Fruit fly (Drosophila melanogaster) whole organism, embryonic: ENCODE measurements around the gene CG14797.

Experiments
- Asciz ChIP-seq: fragments of 200-800 bp; sonication (Bioruptor generic); optimal IDR thresholded peaks from 2 replicates; lab custom pipeline; 2017; ENCODE audit warnings: missing biosample characterization, mild to moderate bottlenecking, missing genetic modification characterization, missing genetic modification reagents
- BEAF-32 ChIP-seq: fragments of 200-800 bp; sonication (Bioruptor generic); optimal IDR thresholded peaks from 3 replicates; lab custom pipeline; 2017; ENCODE audit warnings: missing biosample characterization, missing genetic modification characterization, mild to moderate bottlenecking, moderate library complexity, missing genetic modification reagents
- CG1024 ChIP-seq: fragments of 200-800 bp; sonication (Bioruptor generic); IDR thresholded peaks from 2 replicates; pipeline ENCODE4 v1.3.6; 2022; ENCODE audit warnings: missing biosample characterization, missing genetic modification characterization
- CG10543 ChIP-seq: fragments of 200-800 bp; sonication (Bioruptor generic); optimal IDR thresholded peaks from 3 replicates; lab custom pipeline; 2017; ENCODE audit warnings: missing biosample characterization, mild to moderate bottlenecking, missing genetic modification characterization, moderate library complexity
- CG11085 ChIP-seq: fragments of 200-800 bp; sonication (Bioruptor generic); IDR thresholded peaks from 2 replicates; pipeline ENCODE4 v1.3.6; 2022; ENCODE audit warnings: missing biosample characterization, missing genetic modification characterization
- CG12104 ChIP-seq: fragments of 200-800 bp; sonication (Bioruptor generic); optimal IDR thresholded peaks from 3 replicates; lab custom pipeline; 2016; ENCODE audit warnings: missing biosample characterization, missing genetic modification characterization
- CG14441 ChIP-seq: fragments of 200-800 bp; sonication (Bioruptor generic); IDR thresholded peaks from 2 replicates; pipeline ENCODE4 v1.3.6; 2022; ENCODE audit warnings: missing biosample characterization, missing genetic modification characterization
- CG14965 ChIP-seq: fragments of 200-800 bp; sonication (Bioruptor generic); optimal IDR thresholded peaks from 2 replicates; lab custom pipeline; 2016; ENCODE audit warnings: missing biosample characterization, missing genetic modification characterization, borderline replicate concordance
- CG15073 ChIP-seq: fragments of 200-800 bp; sonication (Bioruptor generic); optimal IDR thresholded peaks from 2 replicates; lab custom pipeline; 2016; ENCODE audit warnings: missing biosample characterization, missing genetic modification characterization
- CG15269 ChIP-seq: fragments of 200-800 bp; sonication (Bioruptor generic); optimal IDR thresholded peaks from 2 replicates; lab custom pipeline; 2018; ENCODE audit warnings: missing biosample characterization, mild to moderate bottlenecking, missing genetic modification characterization, moderate library complexity
- CG15479 ChIP-seq: fragments of 200-800 bp; sonication (Bioruptor generic); optimal IDR thresholded peaks from 3 replicates; lab custom pipeline; 2019; ENCODE audit warnings: missing biosample characterization, mild to moderate bottlenecking, missing genetic modification characterization, moderate library complexity
- CG15514 ChIP-seq: fragments of 200-800 bp; sonication (Bioruptor generic); optimal IDR thresholded peaks from 3 replicates; lab custom pipeline; 2017; ENCODE audit warnings: missing biosample characterization, missing genetic modification characterization, mild to moderate bottlenecking, moderate library complexity, missing genetic modification reagents
- CG1602 ChIP-seq: fragments of 200-800 bp; sonication (Bioruptor generic); optimal IDR thresholded peaks from 3 replicates; lab custom pipeline; 2016; ENCODE audit warnings: missing biosample characterization, missing genetic modification characterization
- CG18764 ChIP-seq: fragments of 200-800 bp; sonication (Bioruptor generic); optimal IDR thresholded peaks from 3 replicates; lab custom pipeline; 2016; ENCODE audit warnings: missing biosample characterization, missing genetic modification characterization
- CG2129 ChIP-seq: fragments of 200-800 bp; sonication (Bioruptor generic); IDR thresholded peaks from 2 replicates; pipeline ENCODE4 v1.3.6; 2022; ENCODE audit warnings: missing biosample characterization, missing genetic modification characterization; ENCODE audit not compliant: partially characterized antibody
- CG2712 ChIP-seq: fragments of 200-800 bp; optimal IDR thresholded peaks from 3 replicates; lab custom pipeline; 2019; ENCODE audit warnings: missing biosample characterization, mild to moderate bottlenecking, missing genetic modification characterization, moderate library complexity
- CG31365 ChIP-seq: fragments of 200-800 bp; sonication (Bioruptor generic); optimal IDR thresholded peaks from 2 replicates; lab custom pipeline; 2018; ENCODE audit warnings: missing biosample characterization, mild to moderate bottlenecking, missing genetic modification characterization
- CG34224 ChIP-seq: fragments of 200-800 bp; sonication (Bioruptor generic); IDR thresholded peaks from 3 replicates; pipeline ENCODE4 v1.3.6; 2022; ENCODE audit warnings: missing biosample characterization, missing genetic modification characterization; ENCODE audit not compliant: partially characterized antibody
- CG3847 ChIP-seq: fragments of 200-800 bp; sonication (Bioruptor generic); IDR thresholded peaks from 2 replicates; pipeline ENCODE4 v1.3.6; 2022; ENCODE audit warnings: missing biosample characterization, missing genetic modification characterization
- CG4707 ChIP-seq: fragments of 200-800 bp; sonication (Bioruptor generic); optimal IDR thresholded peaks from 2 replicates; lab custom pipeline; 2018; ENCODE audit warnings: missing biosample characterization, mild to moderate bottlenecking, missing genetic modification characterization, moderate library complexity
- D ChIP-seq, 2 experiments: fragments of 200-800 bp in 1 of 2; fragments of >200 bp in 1 of 2; sonication (Bioruptor generic) in 1 of 2; optimal IDR thresholded peaks; 2 replicates in 1 of 2; 3 replicates in 1 of 2; lab custom pipeline; 2017; ENCODE audit warnings: mild to moderate bottlenecking in 1 of 2, missing biosample characterization in 1 of 2, missing genetic modification characterization in 1 of 2, missing genetic modification reagents in 1 of 2
- Doc3 ChIP-seq: fragments of 200-800 bp; sonication (Bioruptor generic); IDR thresholded peaks from 3 replicates; pipeline ENCODE4 v1.3.6; 2022; ENCODE audit warnings: missing biosample characterization, missing genetic modification characterization; ENCODE audit not compliant: partially characterized antibody
- Dp ChIP-seq: fragments of 200-800 bp; sonication (Bioruptor generic); optimal IDR thresholded peaks from 2 replicates; lab custom pipeline; 2018; ENCODE audit warnings: missing biosample characterization, mild to moderate bottlenecking, missing genetic modification characterization, moderate library complexity
- Elba2 ChIP-seq: fragments of 200-800 bp; sonication (Bioruptor generic); optimal IDR thresholded peaks from 3 replicates; lab custom pipeline; 2016; ENCODE audit warnings: missing biosample characterization, missing genetic modification characterization
- Gug ChIP-seq: fragments of 200-800 bp; sonication (Bioruptor generic); IDR thresholded peaks from 4 replicates; pipeline ENCODE4 v1.3.6; 2022; ENCODE audit warnings: missing biosample characterization, missing genetic modification characterization
- HmgD ChIP-seq: fragments of 200-800 bp; sonication (Bioruptor generic); optimal IDR thresholded peaks from 3 replicates; lab custom pipeline; 2016; ENCODE audit warnings: missing biosample characterization, missing genetic modification characterization
- Lpt ChIP-seq: fragments of >200 bp; optimal IDR thresholded peaks from 2 replicates; lab custom pipeline; 2018; ENCODE audit warnings: missing biosample characterization, missing genetic modification characterization
- Max ChIP-seq: fragments of 200-800 bp; sonication (Bioruptor generic); optimal IDR thresholded peaks from 2 replicates; lab custom pipeline; 2016; ENCODE audit warnings: missing biosample characterization, mild to moderate bottlenecking, missing genetic modification characterization
- Med ChIP-seq: fragments of 200-800 bp; sonication (Bioruptor generic); peaks from one replicate; lab custom pipeline; 2016; ENCODE audit warnings: missing biosample characterization, missing genetic modification characterization, mild to moderate bottlenecking, inconsistent platforms, moderate library complexity
- Mrtf ChIP-seq: fragments of 200-800 bp; sonication (Bioruptor generic); IDR thresholded peaks from 3 replicates; pipeline ENCODE4 v1.3.6; 2022; ENCODE audit warnings: missing biosample characterization, missing genetic modification characterization
- Neu2 ChIP-seq: fragments of 200-800 bp; sonication (Bioruptor generic); optimal IDR thresholded peaks from 3 replicates; lab custom pipeline; 2016; ENCODE audit warnings: missing biosample characterization, missing genetic modification characterization, borderline replicate concordance
- Nf-YB ChIP-seq: fragments of 200-800 bp; sonication (Bioruptor generic); optimal IDR thresholded peaks from 3 replicates; lab custom pipeline; 2019; ENCODE audit warnings: missing biosample characterization, mild to moderate bottlenecking, missing genetic modification characterization, moderate library complexity
- Optix ChIP-seq: fragments of 200-800 bp; sonication (Bioruptor generic); IDR thresholded peaks from 3 replicates; pipeline ENCODE4 v1.3.6; 2022; ENCODE audit warnings: missing biosample characterization, missing genetic modification characterization
- Xbp1 ChIP-seq: fragments of 200-800 bp; sonication (Bioruptor generic); optimal IDR thresholded peaks from 3 replicates; lab custom pipeline; 2016; ENCODE audit warnings: missing biosample characterization, mild to moderate bottlenecking, missing genetic modification characterization
- btn ChIP-seq: fragments of 200-800 bp; sonication (Bioruptor generic); optimal IDR thresholded peaks from 2 replicates; lab custom pipeline; 2016; ENCODE audit warnings: missing biosample characterization, missing genetic modification characterization
- cad ChIP-seq: fragments of >200 bp; optimal IDR thresholded peaks from 2 replicates; lab custom pipeline; 2017; ENCODE audit warnings: missing biosample characterization, missing genetic modification characterization
- caup ChIP-seq: fragments of 200-800 bp; sonication (Bioruptor generic); optimal IDR thresholded peaks from 3 replicates; lab custom pipeline; 2017; ENCODE audit warnings: missing biosample characterization, mild to moderate bottlenecking, missing genetic modification characterization, moderate library complexity; ENCODE audit not compliant: severe bottlenecking
- eve ChIP-seq, 2 experiments: fragments of >200 bp; optimal IDR thresholded peaks; 2 replicates each; lab custom pipeline; 2017; ENCODE audit warnings: missing biosample characterization in 2 of 2, missing genetic modification characterization in 2 of 2
- gcm2 ChIP-seq: fragments of 200-800 bp; sonication (Bioruptor generic); optimal IDR thresholded peaks from 2 replicates; lab custom pipeline; 2016; ENCODE audit warnings: missing biosample characterization, missing genetic modification characterization
- gt ChIP-seq: fragments of 200-800 bp; sonication (Bioruptor generic); IDR thresholded peaks from 2 replicates; pipeline ENCODE4 v1.3.6; 2022; ENCODE audit warnings: missing biosample characterization, missing genetic modification characterization
- kah ChIP-seq: fragments of 200-800 bp; sonication (Bioruptor generic); optimal IDR thresholded peaks from 2 replicates; lab custom pipeline; 2018; ENCODE audit warnings: missing biosample characterization, mild to moderate bottlenecking, missing genetic modification characterization
- kni ChIP-seq: fragments of 200-800 bp; sonication (Bioruptor generic); optimal IDR thresholded peaks from 3 replicates; lab custom pipeline; 2017; ENCODE audit warnings: mild to moderate bottlenecking, missing biosample characterization, missing genetic modification reagents, missing genetic modification characterization
- lab ChIP-seq: fragments of 200-800 bp; sonication (Bioruptor generic); optimal IDR thresholded peaks from 3 replicates; lab custom pipeline; 2017; ENCODE audit warnings: missing biosample characterization, missing genetic modification characterization, mild to moderate bottlenecking, moderate library complexity, missing genetic modification reagents
- onecut ChIP-seq: fragments of 200-800 bp; sonication (Bioruptor generic); IDR thresholded peaks from 2 replicates; pipeline ENCODE4 v1.3.6; 2022; ENCODE audit warnings: missing biosample characterization, missing genetic modification characterization
- repo ChIP-seq: fragments of 200-800 bp; sonication (Bioruptor generic); optimal IDR thresholded peaks from 2 replicates; lab custom pipeline; 2016; ENCODE audit warnings: missing biosample characterization, missing genetic modification characterization
- sens-2 ChIP-seq: fragments of 200-800 bp; sonication (Bioruptor generic); IDR thresholded peaks from 2 replicates; pipeline ENCODE4 v1.3.6; 2022; ENCODE audit warnings: missing biosample characterization, missing genetic modification characterization
- sim ChIP-seq: fragments of 200-800 bp; sonication (Bioruptor generic); IDR thresholded peaks from 2 replicates; pipeline ENCODE4 v1.3.6; 2022; ENCODE audit warnings: missing biosample characterization, missing genetic modification characterization
- slou ChIP-seq: fragments of 200-800 bp; sonication (Bioruptor generic); optimal IDR thresholded peaks from 3 replicates; lab custom pipeline; 2016; ENCODE audit warnings: missing biosample characterization, missing genetic modification characterization
- tin ChIP-seq: fragments of 200-800 bp; sonication (Bioruptor generic); optimal IDR thresholded peaks from 3 replicates; lab custom pipeline; 2016; ENCODE audit warnings: missing biosample characterization, missing genetic modification characterization
- twi ChIP-seq: fragments of 200-800 bp; optimal IDR thresholded peaks from 2 replicates; lab custom pipeline; 2019; ENCODE audit warnings: missing biosample characterization, mild to moderate bottlenecking, missing genetic modification characterization, moderate library complexity
- wor ChIP-seq: fragments of 200-800 bp; sonication (Bioruptor generic); IDR thresholded peaks from 2 replicates; pipeline ENCODE4 v1.3.6; 2022; ENCODE audit warnings: missing biosample characterization, missing genetic modification characterization

CG14797 gene

dm6 chrX:1664836-1665235 lies 16.5 kb upstream of the CG14797 start, which contains the start of gene dor (continued):
- TF ChIP-seq slou (GFP tag; lab: Kevin White, UChicago) = no peak
- TF ChIP-seq CG15269 (tag; lab: Kevin White, UChicago) = no peak
- peak; percentile 69 for TF ChIP-seq Neu2
- TF ChIP-seq gcm2 (GFP tag; lab: Kevin White, UChicago) = no peak
- TF ChIP-seq CG14965 (GFP tag; lab: Kevin White, UChicago) = no peak
- no peak for TF ChIP-seq Asciz (GFP tag; lab: Kevin White, UChicago)
- TF ChIP-seq caup (GFP tag; lab: Kevin White, UChicago) = no peak
- TF ChIP-seq CG18764 = no peak
- no peak for TF ChIP-seq D (optimal IDR thresholded peaks at IDR 0.05; lab: Kevin White, UChicago)
- TF ChIP-seq D (GFP tag; optimal IDR thresholded peaks at IDR 0.05; lab: Kevin White, UChicago) = no peak
- no peak for TF ChIP-seq eve (GFP tag; optimal IDR thresholded peaks at IDR 0.05; lab: Kevin White, UChicago)
- TF ChIP-seq Elba2 (GFP tag; lab: Kevin White, UChicago) = no peak
- TF ChIP-seq Med (GFP tag; lab: Kevin White, UChicago) = peak; percentile 39
- no peak for TF ChIP-seq Gug (GFP tag; lab: Robert Waterston, UW)
- no peak for TF ChIP-seq CG3847 (GFP tag; lab: Robert Waterston, UW)
- peak; percentile 77 for TF ChIP-seq BEAF-32
- TF ChIP-seq Optix (GFP tag; lab: Robert Waterston, UW) = no peak
- TF ChIP-seq Xbp1 (GFP tag; lab: Kevin White, UChicago) = no peak
- no peak for TF ChIP-seq gt (GFP tag; lab: Robert Waterston, UW)
- TF ChIP-seq twi (tag; lab: Kevin White, UChicago) = no peak
- no peak for TF ChIP-seq CG11085 (GFP tag; lab: Robert Waterston, UW)
- TF ChIP-seq repo (GFP tag; lab: Kevin White, UChicago) = no peak
- TF ChIP-seq kni (GFP tag; lab: Kevin White, UChicago) = no peak
- TF ChIP-seq sim (GFP tag; lab: Robert Waterston, UW) = no peak
- TF ChIP-seq CG4707 (GFP tag; lab: Kevin White, UChicago) = no peak
- TF ChIP-seq CG1024 (GFP tag; lab: Robert Waterston, UW) = no peak
- no peak for TF ChIP-seq Mrtf (GFP tag; lab: Robert Waterston, UW)
- no peak for TF ChIP-seq CG31365 (tag; lab: Kevin White, UChicago)
- peak; percentile 1 for TF ChIP-seq CG2712 (tag; lab: Kevin White, UChicago)
- no peak for TF ChIP-seq wor
- TF ChIP-seq CG15514 = peak; percentile 36
- TF ChIP-seq CG2129 = peak; percentile 52
- no peak for TF ChIP-seq lab
- TF ChIP-seq HmgD (GFP tag; lab: Kevin White, UChicago) = no peak
- no peak for TF ChIP-seq onecut (GFP tag; lab: Robert Waterston, UW)
- no peak for TF ChIP-seq CG15479 (GFP tag; lab: Kevin White, UChicago)
- no peak for TF ChIP-seq CG15073 (GFP tag; lab: Kevin White, UChicago)
- no peak for TF ChIP-seq sens-2 (GFP tag; lab: Robert Waterston, UW)
- TF ChIP-seq cad (GFP tag; lab: Kevin White, UChicago) = no peak
- TF ChIP-seq CG10543 = no peak
- no peak for TF ChIP-seq Max
- no peak for TF ChIP-seq Nf-YB (GFP tag; lab: Kevin White, UChicago)
- no peak for TF ChIP-seq tin (GFP tag; lab: Kevin White, UChicago)
- TF ChIP-seq btn (GFP tag; lab: Kevin White, UChicago) = no peak
- no peak for TF ChIP-seq CG12104
- no peak for TF ChIP-seq CG1602 (GFP tag; lab: Kevin White, UChicago)
- peak; percentile 71 for TF ChIP-seq Dp (GFP tag; lab: Kevin White, UChicago)
- TF ChIP-seq kah = no peak
- peak; percentile 83 for TF ChIP-seq CG34224 (GFP tag; lab: Robert Waterston, UW)
- TF ChIP-seq Lpt (GFP tag; lab: Kevin White, UChicago) = no peak
- TF ChIP-seq CG14441 = no peak
- peak; percentile 74 for TF ChIP-seq Doc3 (GFP tag; lab: Robert Waterston, UW)
